Worm (Caenorhabditis elegans) whole organism, early embryonic: ENCODE data around the gene F52H2.15.

Experiments used
- B0310.2 ChIP-seq: sonication (generic microtip); optimal IDR thresholded peaks from 2 replicates; lab custom pipeline; 2016; ENCODE audit warnings: mild to moderate bottlenecking, missing genetic modification characterization, missing compliant biosample characterization
- F13C5.2 ChIP-seq: sonication (generic microtip); optimal IDR thresholded peaks from 2 replicates; lab custom pipeline; 2017; ENCODE audit warnings: mild to moderate bottlenecking, missing genetic modification characterization, inconsistent platforms, missing compliant biosample characterization
- aly-1 ChIP-seq: sonication (generic microtip); optimal IDR thresholded peaks from 2 replicates; lab custom pipeline; 2016; ENCODE audit warnings: missing genetic modification characterization, missing compliant biosample characterization
- ama-1 ChIP-seq: fragments of 150-350 bp; optimal IDR thresholded peaks from 2 replicates; lab custom pipeline; 2014
- ceh-13 ChIP-seq: fragments of 200-800 bp; sonication (Bioruptor generic); optimal IDR thresholded peaks from 2 replicates; lab custom pipeline; 2018; ENCODE audit warnings: mild to moderate bottlenecking, missing genetic modification characterization, missing compliant biosample characterization
- ceh-36 ChIP-seq: sonication (generic microtip); optimal IDR thresholded peaks from 2 replicates; lab custom pipeline; 2016; ENCODE audit warnings: missing genetic modification characterization, inconsistent platforms, missing compliant biosample characterization
- ets-7 ChIP-seq: sonication (generic microtip); optimal IDR thresholded peaks from 2 replicates; lab custom pipeline; 2016; ENCODE audit warnings: missing genotype, missing genetic modification characterization, missing compliant biosample characterization
- flt-1 ChIP-seq: fragments of 200-800 bp; sonication (Bioruptor generic); IDR thresholded peaks from 2 replicates; pipeline ENCODE4 v1.3.6; 2022; ENCODE audit warnings: missing genetic modification characterization, missing compliant biosample characterization
- hmbx-1 ChIP-seq: sonication (generic microtip); optimal IDR thresholded peaks from 2 replicates; lab custom pipeline; 2016; ENCODE audit warnings: mild to moderate bottlenecking, missing genetic modification characterization, missing compliant biosample characterization
- hmg-4 ChIP-seq: fragments of 200-800 bp; sonication (Bioruptor generic); optimal IDR thresholded peaks from 2 replicates; lab custom pipeline; 2018; ENCODE audit warnings: mild to moderate bottlenecking, missing genetic modification characterization, missing compliant biosample characterization
- hnd-1 ChIP-seq: sonication (generic microtip); optimal IDR thresholded peaks from 2 replicates; lab custom pipeline; 2016; ENCODE audit warnings: missing genetic modification characterization, missing compliant biosample characterization
- pes-1 ChIP-seq: fragments of 200-800 bp; sonication (Bioruptor generic); IDR thresholded peaks from 2 replicates; pipeline ENCODE4 v1.3.6; 2022; ENCODE audit warnings: missing genetic modification reagents, missing genetic modification characterization, missing compliant biosample characterization
- scrt-1 ChIP-seq: fragments of 200-800 bp; sonication (Bioruptor generic); IDR thresholded peaks from 2 replicates; pipeline ENCODE4 v1.3.6; 2022; ENCODE audit warnings: missing genetic modification characterization, missing compliant biosample characterization
- sea-1 ChIP-seq: fragments of 200-800 bp; sonication (Bioruptor generic); conservative IDR thresholded peaks from 2 replicates; pipeline ENCODE4 v1.3.6; 2022; ENCODE audit warnings: missing genetic modification characterization, missing compliant biosample characterization
- tbx-11 ChIP-seq: fragments of 200-800 bp; sonication (Bioruptor generic); IDR thresholded peaks from 2 replicates; pipeline ENCODE4 v1.3.6; 2022; ENCODE audit warnings: missing genetic modification characterization, missing compliant biosample characterization
- tbx-37 ChIP-seq: fragments of 200-800 bp; sonication (Bioruptor generic); conservative IDR thresholded peaks from 2 replicates; pipeline ENCODE4 v1.3.6; 2022; ENCODE audit warnings: missing genetic modification reagents, missing genetic modification characterization, missing compliant biosample characterization
- tra-4 ChIP-seq: sonication (generic microtip); optimal IDR thresholded peaks from 2 replicates; lab custom pipeline; 2017; ENCODE audit warnings: missing genetic modification characterization, missing compliant biosample characterization

F52H2.15 gene

ce11 chrX:2548884-2549283 lies 16.3 kb upstream of the F52H2.15 start, which contains the start of gene smvt-1:
Gene smvt-1, minus strand, starts transcription at chrX:2548984.
- no peak for TF ChIP-seq aly-1 (tag; lab: Kevin White, UChicago)
- no peak for TF ChIP-seq ceh-36 (tag; lab: Kevin White, UChicago)
- no peak for TF ChIP-seq scrt-1
- no peak for TF ChIP-seq tbx-11 (GFP tag; lab: Robert Waterston, UW)
- TF ChIP-seq ceh-13 (GFP tag; lab: Kevin White, UChicago): no peak
- no peak for TF ChIP-seq tbx-37
- no peak for TF ChIP-seq hmbx-1 (tag; lab: Kevin White, UChicago)
- TF ChIP-seq flt-1 (GFP tag; lab: Robert Waterston, UW): no peak
- no peak for TF ChIP-seq B0310.2 (tag; lab: Kevin White, UChicago)
- no peak for TF ChIP-seq F13C5.2
- TF ChIP-seq sea-1: no peak
- no peak for TF ChIP-seq tra-4 (tag; lab: Kevin White, UChicago)
- no peak for TF ChIP-seq pes-1 (GFP tag; lab: Robert Waterston, UW)
- TF ChIP-seq ama-1: no peak
- no peak for TF ChIP-seq hnd-1
- no peak for TF ChIP-seq ets-7 (tag; lab: Kevin White, UChicago)
- no peak for TF ChIP-seq hmg-4

DNA sequence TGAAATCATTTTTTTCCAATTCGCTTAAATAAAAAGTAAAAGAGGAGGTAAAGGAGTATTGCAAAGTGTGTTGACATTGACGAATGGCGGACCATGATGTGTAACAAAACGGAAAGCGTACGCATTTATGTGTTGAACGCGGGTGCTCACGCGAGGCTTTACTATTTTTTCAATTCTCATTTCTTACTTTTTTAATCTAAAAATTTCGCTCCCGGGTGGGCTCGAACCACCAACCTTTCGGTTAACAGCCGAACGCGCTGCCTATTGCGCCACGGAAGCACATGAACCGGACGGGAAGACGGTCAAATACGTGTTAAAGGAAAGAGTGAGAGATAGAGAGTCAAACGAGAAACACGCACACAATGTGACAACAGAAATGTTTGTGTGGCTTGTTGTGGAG lies 15.8 kb upstream of the F52H2.15 start:
- TF ChIP-seq hmbx-1 (tag; lab: Kevin White, UChicago) (peak; percentile 78), tbx-11 (GFP tag; lab: Robert Waterston, UW) (peak; percentile 91), pes-1 (GFP tag; lab: Robert Waterston, UW) (peak; percentile 94), ets-7 (tag; lab: Kevin White, UChicago) (peak; percentile 72), B0310.2 (tag; lab: Kevin White, UChicago) (peak; percentile 78), tbx-37 (peak; percentile 76), scrt-1 (peak; percentile 88), ceh-13 (GFP tag; lab: Kevin White, UChicago) (peak; percentile 87), tra-4 (tag; lab: Kevin White, UChicago) (peak; percentile 78), aly-1 (tag; lab: Kevin White, UChicago) (peak; percentile 87), hmg-4 (peak; percentile 96), ama-1 (no peak), ceh-36 (tag; lab: Kevin White, UChicago) (peak; percentile 91), sea-1 (peak; percentile 91), F13C5.2 (peak; percentile 90), flt-1 (GFP tag; lab: Robert Waterston, UW) (peak; percentile 83), hnd-1 (peak; percentile 83)

- TF ChIP-seq hmg-4 (no peak), ama-1 (no peak), hnd-1 (no peak), flt-1 (GFP tag; lab: Robert Waterston, UW) (no peak), ceh-13 (GFP tag; lab: Kevin White, UChicago) (no peak), sea-1 (no peak), F13C5.2 (no peak)
Measured at ce11 chrX:2550665-2551064, 14.5 kb upstream of the F52H2.15 start.

ce11 chrX:2551450-2551849 lies 13.7 kb upstream of the F52H2.15 start:
- TF ChIP-seq scrt-1 (no peak), aly-1 (tag; lab: Kevin White, UChicago) (no peak), F13C5.2 (no peak), pes-1 (GFP tag; lab: Robert Waterston, UW) (no peak), ets-7 (tag; lab: Kevin White, UChicago) (no peak), hnd-1 (no peak), hmg-4 (no peak), tbx-37 (no peak), tra-4 (tag; lab: Kevin White, UChicago) (no peak)

DNA sequence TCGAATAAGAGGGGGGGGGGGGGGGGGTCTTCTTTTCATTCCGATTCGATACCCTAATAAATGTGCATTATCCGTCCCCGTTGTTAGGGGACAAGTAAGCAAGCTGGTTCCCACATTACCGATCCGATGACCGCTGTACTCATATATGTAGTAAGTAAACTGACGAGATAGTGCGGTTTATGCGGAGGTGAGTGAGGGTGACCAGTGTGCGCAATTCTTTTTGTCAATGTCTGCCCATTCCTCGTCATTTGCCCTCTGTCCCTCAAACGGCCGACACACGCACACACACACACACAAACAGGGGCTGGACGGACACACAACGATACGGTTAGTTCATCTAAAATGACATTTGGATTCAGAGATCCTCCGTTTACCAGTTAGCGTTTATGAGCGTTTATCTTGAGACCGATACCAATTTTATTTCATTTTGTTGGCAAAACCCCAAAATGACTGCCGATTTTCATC lies 12.9 kb upstream of the F52H2.15 start, which contains the start of gene aat-3:
aat-3 (plus strand) TSS at position 51 of the 465 bp plus-strand sequence.
- TF ChIP-seq F13C5.2 (no peak), tbx-11 (GFP tag; lab: Robert Waterston, UW) (no peak), ceh-36 (tag; lab: Kevin White, UChicago) (no peak), hmg-4 (peak; percentile 73), B0310.2 (tag; lab: Kevin White, UChicago) (no peak)

- peak; percentile 68 for TF ChIP-seq tbx-11 (GFP tag; lab: Robert Waterston, UW)
- TF ChIP-seq B0310.2 (tag; lab: Kevin White, UChicago): no peak
- peak; percentile 22 for TF ChIP-seq ceh-36 (tag; lab: Kevin White, UChicago)
- TF ChIP-seq aly-1 (tag; lab: Kevin White, UChicago): peak; percentile 49
- TF ChIP-seq ama-1: no peak
- TF ChIP-seq ets-7 (tag; lab: Kevin White, UChicago): peak; percentile 64
- no peak for TF ChIP-seq hmg-4
- no peak for TF ChIP-seq ceh-13 (GFP tag; lab: Kevin White, UChicago)
- TF ChIP-seq F13C5.2: peak; percentile 46
- no peak for TF ChIP-seq sea-1
- TF ChIP-seq pes-1 (GFP tag; lab: Robert Waterston, UW): peak; percentile 76
- TF ChIP-seq hnd-1: peak; percentile 54
- no peak for TF ChIP-seq hmbx-1 (tag; lab: Kevin White, UChicago)
- peak; percentile 30; the same call in 1 of the 2 replicates for TF ChIP-seq flt-1 (GFP tag; lab: Robert Waterston, UW)
- TF ChIP-seq tbx-37: peak; percentile 28
- TF ChIP-seq tra-4 (tag; lab: Kevin White, UChicago): no peak
- peak; percentile 71 for TF ChIP-seq scrt-1
Measured at ce11 chrX:2553433-2553860, 11.7 kb upstream of the F52H2.15 start.

DNA sequence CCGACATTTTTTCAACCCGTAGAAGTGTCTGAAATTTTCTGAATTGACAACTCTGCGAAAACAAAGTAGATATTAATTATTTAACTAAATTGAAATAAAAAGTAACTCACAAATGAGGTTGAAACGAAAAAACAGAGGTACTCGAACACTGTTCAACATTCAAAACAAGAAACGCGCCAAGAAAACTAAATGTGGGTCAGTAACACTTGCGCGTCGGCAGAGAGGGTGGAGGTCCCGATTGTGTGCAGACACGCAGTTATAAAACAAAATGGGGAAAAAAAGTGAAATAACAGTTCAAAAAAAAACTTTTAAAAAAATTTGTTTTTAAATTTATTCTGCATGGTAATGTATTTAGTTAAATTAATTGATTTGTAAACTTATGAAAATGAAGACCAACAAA lies 5.8 kb upstream of the F52H2.15 start:
- TF ChIP-seq hmg-4 (no peak), F13C5.2 (peak; percentile 4)

DNA sequence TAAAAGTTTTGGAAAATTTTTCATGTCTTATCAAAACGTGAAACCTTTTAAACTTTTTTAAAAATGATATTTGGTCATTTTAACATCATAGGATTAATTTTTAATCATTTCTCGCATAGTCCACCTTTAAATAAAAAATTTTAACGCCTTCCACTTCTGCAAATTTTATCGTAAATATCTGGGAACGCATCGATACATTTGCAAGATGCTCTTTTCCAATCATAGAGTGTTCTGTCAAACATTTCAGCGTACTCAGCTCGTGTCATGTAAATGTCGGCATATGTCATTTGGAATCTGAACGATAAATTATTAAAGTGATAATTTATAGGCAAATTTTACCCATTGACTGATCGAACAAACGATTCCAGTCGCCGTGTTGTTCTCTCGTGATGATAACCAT lies 5.2 kb upstream of the F52H2.15 start, which contains the start of gene F52H2.5:
F52H2.5 (minus strand) TSS at position 101 of the 400 bp plus-strand sequence.
- no peak for TF ChIP-seq tra-4 (tag; lab: Kevin White, UChicago)
- no peak for TF ChIP-seq sea-1
- TF ChIP-seq ceh-13 (GFP tag; lab: Kevin White, UChicago): no peak
- no peak for TF ChIP-seq ets-7 (tag; lab: Kevin White, UChicago)
- TF ChIP-seq pes-1 (GFP tag; lab: Robert Waterston, UW): no peak
- no peak for TF ChIP-seq B0310.2 (tag; lab: Kevin White, UChicago)
- no peak for TF ChIP-seq ceh-36 (tag; lab: Kevin White, UChicago)
- TF ChIP-seq flt-1 (GFP tag; lab: Robert Waterston, UW): no peak
- TF ChIP-seq hmg-4: no peak
- no peak for TF ChIP-seq ama-1
- no peak for TF ChIP-seq scrt-1
- no peak for TF ChIP-seq aly-1 (tag; lab: Kevin White, UChicago)
- no peak for TF ChIP-seq tbx-37
- no peak for TF ChIP-seq F13C5.2
- TF ChIP-seq hnd-1: no peak
